Worm (Caenorhabditis elegans) whole organism, midembryonic: ENCODE measurements around the gene Y41D4B.17.
"Not testable (repeated sequence)": the region's sequence is repeated elsewhere in the genome, so short reads cannot be mapped to it uniquely, and the experiment has no call there.

Source experiments
- cog-1 ChIP-seq: sonication (generic microtip); optimal IDR thresholded peaks from 2 replicates; lab custom pipeline; 2016; ENCODE audit warnings: missing genetic modification characterization, missing compliant biosample characterization
- ztf-23 ChIP-seq: fragments of 200-800 bp; sonication (Bioruptor generic); IDR thresholded peaks from 2 replicates; pipeline ENCODE4 v1.3.6; 2022; ENCODE audit warnings: missing genetic modification reagents, missing genetic modification characterization, missing compliant biosample characterization
- ztf-29 ChIP-seq: fragments of 200-800 bp; sonication (Bioruptor generic); IDR thresholded peaks from 2 replicates; pipeline ENCODE4 v1.3.6; 2022; ENCODE audit warnings: missing genetic modification reagents, missing genetic modification characterization, missing compliant biosample characterization

Y41D4B.17 gene

ce11 chrIV:1609973-1610372 lies 50.1 kb downstream of the Y41D4B.17 start, which contains the start of gene dsl-3:
Gene dsl-3, plus strand, starts transcription at chrIV:1610273.
- TF ChIP-seq cog-1; ztf-29 (GFP tag; lab: Robert Waterston, UW); ztf-23 (GFP tag; lab: Robert Waterston, UW): not testable (repeated sequence)
